Fruit fly (Drosophila melanogaster): Measurements from ENCODE around the gene Uba5.

DNA sequence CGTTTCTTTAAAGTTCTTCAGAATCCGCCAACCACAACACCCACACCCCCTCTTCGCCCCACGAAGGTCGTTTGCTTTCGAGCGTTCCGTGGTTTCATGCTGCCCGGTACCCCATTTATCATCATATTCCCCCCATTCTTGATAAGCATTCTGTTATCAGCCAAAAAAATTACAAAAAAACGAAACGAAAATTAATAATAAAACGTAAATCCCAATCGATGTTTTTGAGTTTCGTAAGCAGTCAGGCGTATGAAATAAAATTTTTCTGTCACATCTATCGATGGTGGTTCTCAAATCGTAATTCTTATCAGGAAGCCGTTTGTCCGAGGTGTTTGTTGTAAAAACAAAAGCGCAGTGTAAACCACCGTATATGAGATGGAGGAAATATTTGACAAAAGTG, 12.2 kb downstream of the Uba5 start:
- TF ChIP-seq usp (GFP tag; optimal IDR thresholded peaks at IDR 0.05) (no peak), EcR (GFP tag; optimal IDR thresholded peaks at IDR 0.05) (no peak), psq (optimal IDR thresholded peaks at IDR 0.05) (no peak), pan (optimal IDR thresholded peaks at IDR 0.05) (no peak)

Measured in whole organism.